Worm (Caenorhabditis elegans) whole organism, L1 larva: ENCODE results near the gene frpr-16.

Experiments
- Y116A8C.19 ChIP-seq: sonication (generic microtip); optimal IDR thresholded peaks from 2 replicates; lab custom pipeline; 2016; ENCODE audit warnings: missing compliant biosample characterization, missing genetic modification characterization, borderline replicate concordance
- alr-1 ChIP-seq: fragments of 200-800 bp; sonication (Bioruptor generic); optimal IDR thresholded peaks from 2 replicates; lab custom pipeline; 2018; ENCODE audit warnings: borderline replicate concordance, mild to moderate bottlenecking, missing genetic modification characterization, missing compliant biosample characterization
- aly-2 ChIP-seq: fragments of 150-350 bp; optimal IDR thresholded peaks from 2 replicates; lab custom pipeline; 2014; ENCODE audit warnings: missing biosample characterization, missing genetic modification characterization
- blmp-1 ChIP-seq: fragments of 150-350 bp; optimal IDR thresholded peaks from 2 replicates; lab custom pipeline; 2014; ENCODE audit warnings: missing biosample characterization, missing genetic modification characterization
- ceh-63 ChIP-seq: fragments of 200-800 bp; sonication (Bioruptor generic); optimal IDR thresholded peaks from 2 replicates; lab custom pipeline; 2018; ENCODE audit warnings: mild to moderate bottlenecking, missing genetic modification characterization, missing compliant biosample characterization
- ceh-88 ChIP-seq: fragments of 200-800 bp; sonication (Bioruptor generic); IDR thresholded peaks from 2 replicates; pipeline ENCODE4 v1.3.6; 2022; ENCODE audit warnings: missing genetic modification characterization, missing compliant biosample characterization
- ces-1 ChIP-seq: fragments of 150-350 bp; optimal IDR thresholded peaks from 2 replicates; lab custom pipeline; 2014; ENCODE audit warnings: missing biosample characterization, missing genetic modification reagents, missing genetic modification characterization
- efl-1 ChIP-seq, 4 experiments: fragments of 150-350 bp; optimal IDR thresholded peaks in 3 of 4; peaks in 1 of 4; 1 replicate in 1 of 4; 2 replicates in 3 of 4; lab custom pipeline; 2014; ENCODE audit warnings: missing biosample characterization in 2 of 4, missing genetic modification characterization in 2 of 4, missing genetic modification reagents in 2 of 4
- efl-3 ChIP-seq: fragments of 200-800 bp; sonication (Bioruptor generic); optimal IDR thresholded peaks from 2 replicates; lab custom pipeline; 2018; ENCODE audit warnings: mild to moderate bottlenecking, missing genetic modification characterization, missing compliant biosample characterization
- egl-13 ChIP-seq: sonication (generic microtip); optimal IDR thresholded peaks from 2 replicates; lab custom pipeline; 2016; ENCODE audit warnings: missing genotype, missing genetic modification reagents, missing genetic modification characterization, missing compliant biosample characterization
- egl-27 ChIP-seq, 2 experiments: fragments of 150-350 bp in 1 of 2; sonication (generic microtip); optimal IDR thresholded peaks; 3 replicates each; lab custom pipeline; 2017 to 2018; ENCODE audit warnings: missing biosample characterization in 2 of 2, missing genetic modification characterization in 2 of 2, missing genetic modification reagents in 2 of 2
- elt-2 ChIP-seq: sonication (generic microtip); optimal IDR thresholded peaks from 2 replicates; lab custom pipeline; 2016; ENCODE audit warnings: missing genetic modification characterization, mild to moderate bottlenecking, inconsistent platforms, missing compliant biosample characterization, missing genetic modification reagents
- elt-3 ChIP-seq, 6 experiments: fragments of 150-350 bp in 1 of 6; sonication (generic microtip); optimal IDR thresholded peaks; 2 replicates each; lab custom pipeline; 2017 to 2018; ENCODE audit warnings: missing biosample characterization in 6 of 6, missing genetic modification characterization in 6 of 6, inconsistent platforms in 1 of 6
- fkh-4 ChIP-seq: sonication (generic microtip); optimal IDR thresholded peaks from 2 replicates; lab custom pipeline; 2016; ENCODE audit warnings: missing compliant biosample characterization, missing genetic modification characterization, borderline replicate concordance
- grh-1 ChIP-seq: fragments of 200-800 bp; sonication (Bioruptor generic); IDR thresholded peaks from 2 replicates; pipeline ENCODE4 v1.3.6; 2022; ENCODE audit warnings: missing genetic modification reagents, missing genetic modification characterization, missing compliant biosample characterization
- irx-1 ChIP-seq: sonication (generic microtip); optimal IDR thresholded peaks from 2 replicates; lab custom pipeline; 2016; ENCODE audit warnings: missing genetic modification characterization, missing compliant biosample characterization
- jun-1 ChIP-seq: fragments of 150-350 bp; optimal IDR thresholded peaks from 2 replicates; lab custom pipeline; 2014; ENCODE audit warnings: missing biosample characterization, missing genetic modification reagents, missing genetic modification characterization
- lin-13 ChIP-seq: fragments of 150-350 bp; optimal IDR thresholded peaks from 2 replicates; lab custom pipeline; 2014; ENCODE audit warnings: missing biosample characterization, missing genetic modification reagents, missing genetic modification characterization
- lin-14 ChIP-seq: fragments of 200-800 bp; sonication (Bioruptor generic); optimal IDR thresholded peaks from 2 replicates; lab custom pipeline; 2018; ENCODE audit warnings: mild to moderate bottlenecking, missing genetic modification characterization, moderate library complexity, missing compliant biosample characterization
- lin-35 ChIP-seq, 2 experiments: fragments of 150-350 bp; optimal IDR thresholded peaks; 2 replicates each; lab custom pipeline; 2014; ENCODE audit warnings: missing biosample characterization in 2 of 2, missing genetic modification characterization in 2 of 2, missing genetic modification reagents in 2 of 2
- lir-3 ChIP-seq: sonication (generic microtip); optimal IDR thresholded peaks from 2 replicates; lab custom pipeline; 2016; ENCODE audit warnings: mild to moderate bottlenecking, missing genetic modification characterization, moderate library complexity, missing compliant biosample characterization; ENCODE audit not compliant: poor library complexity
- lsy-2 ChIP-seq, 2 experiments: fragments of 150-350 bp; optimal IDR thresholded peaks; 2 replicates each; lab custom pipeline; 2014; ENCODE audit warnings: missing biosample characterization in 2 of 2, missing genetic modification characterization in 2 of 2
- mab-9 ChIP-seq: fragments of 200-800 bp; sonication (Bioruptor generic); IDR thresholded peaks from 2 replicates; pipeline ENCODE4 v1.3.6; 2022; ENCODE audit warnings: missing genetic modification reagents, missing genetic modification characterization, missing compliant biosample characterization
- mdl-1 ChIP-seq, 2 experiments: fragments of 150-350 bp; optimal IDR thresholded peaks; 2 replicates each; lab custom pipeline; 2014 to 2017; ENCODE audit warnings: missing biosample characterization in 2 of 2, missing genetic modification characterization in 2 of 2, inconsistent platforms in 1 of 2
- mef-2 ChIP-seq: fragments of 150-350 bp; optimal IDR thresholded peaks from 2 replicates; lab custom pipeline; 2014; ENCODE audit warnings: missing biosample characterization, missing genetic modification characterization
- mep-1 ChIP-seq: fragments of 150-350 bp; optimal IDR thresholded peaks from 2 replicates; lab custom pipeline; 2014; ENCODE audit warnings: missing biosample characterization, missing genetic modification characterization
- nhr-12 ChIP-seq: sonication (generic microtip); optimal IDR thresholded peaks from 2 replicates; lab custom pipeline; 2017; ENCODE audit warnings: missing biosample characterization, missing genetic modification characterization
- nhr-20 ChIP-seq: sonication (generic microtip); optimal IDR thresholded peaks from 2 replicates; lab custom pipeline; 2016; ENCODE audit warnings: mild to moderate bottlenecking, missing genetic modification characterization, missing compliant biosample characterization
- nhr-47 ChIP-seq: sonication (generic microtip); optimal IDR thresholded peaks from 2 replicates; lab custom pipeline; 2016; ENCODE audit warnings: mild to moderate bottlenecking, missing genetic modification characterization, moderate library complexity, missing compliant biosample characterization
- nhr-71 ChIP-seq: sonication (generic microtip); optimal IDR thresholded peaks from 2 replicates; lab custom pipeline; 2016; ENCODE audit warnings: mild to moderate bottlenecking, missing genetic modification characterization, moderate library complexity, missing compliant biosample characterization
- nhr-85 ChIP-seq: sonication (generic microtip); peaks from one replicate; lab custom pipeline; 2016; ENCODE audit warnings: missing genetic modification characterization, inconsistent platforms, missing compliant biosample characterization
- nhr-90 ChIP-seq: sonication (generic microtip); optimal IDR thresholded peaks from 2 replicates; lab custom pipeline; 2016; ENCODE audit warnings: mild to moderate bottlenecking, missing genetic modification characterization, missing compliant biosample characterization; ENCODE audit not compliant: poor library complexity
- pax-3 ChIP-seq: fragments of 200-800 bp; sonication (Bioruptor generic); optimal IDR thresholded peaks from 2 replicates; lab custom pipeline; 2018; ENCODE audit warnings: mild to moderate bottlenecking, missing genetic modification characterization, moderate library complexity, missing compliant biosample characterization
- pqm-1 ChIP-seq: sonication (generic microtip); optimal IDR thresholded peaks from 3 replicates; lab custom pipeline; 2017; ENCODE audit warnings: missing biosample characterization, missing genetic modification characterization
- snpc-4 ChIP-seq: fragments of 150-350 bp; optimal IDR thresholded peaks from 2 replicates; lab custom pipeline; 2014; ENCODE audit warnings: missing biosample characterization, missing genetic modification characterization
- sox-4 ChIP-seq: sonication (generic microtip); optimal IDR thresholded peaks from 2 replicates; lab custom pipeline; 2016; ENCODE audit warnings: missing genetic modification characterization, missing compliant biosample characterization
- sup-37 ChIP-seq: fragments of 200-800 bp; sonication (Bioruptor generic); optimal IDR thresholded peaks from 2 replicates; lab custom pipeline; 2018; ENCODE audit warnings: mild to moderate bottlenecking, missing genetic modification characterization, missing compliant biosample characterization
- swsn-7 ChIP-seq: sonication (generic microtip); optimal IDR thresholded peaks from 2 replicates; lab custom pipeline; 2016; ENCODE audit warnings: missing genetic modification characterization, missing compliant biosample characterization
- tlp-1 ChIP-seq: fragments of 150-350 bp; optimal IDR thresholded peaks from 2 replicates; lab custom pipeline; 2014; ENCODE audit warnings: missing biosample characterization, missing genetic modification characterization
- unc-86 ChIP-seq: sonication (generic microtip); optimal IDR thresholded peaks from 2 replicates; lab custom pipeline; 2016; ENCODE audit warnings: missing genetic modification characterization, missing compliant biosample characterization
- vab-15 ChIP-seq: sonication (generic microtip); optimal IDR thresholded peaks from 2 replicates; lab custom pipeline; 2017; ENCODE audit warnings: missing genotype, mild to moderate bottlenecking, missing genetic modification characterization, missing compliant biosample characterization
- zag-1 ChIP-seq: fragments of 150-350 bp; optimal IDR thresholded peaks from 2 replicates; lab custom pipeline; 2014; ENCODE audit warnings: missing biosample characterization, missing genetic modification characterization
- ztf-11 ChIP-seq, 2 experiments: sonication (generic microtip); optimal IDR thresholded peaks; 2 replicates each; lab custom pipeline; 2016 to 2017; ENCODE audit warnings: missing genetic modification characterization in 2 of 2, missing biosample characterization in 1 of 2, missing compliant biosample characterization in 1 of 2

Gene frpr-16

ce11 chrII:6028594-6029141, 2.3 kb downstream of the frpr-16 start (continued):
- TF ChIP-seq nhr-47 (tag; lab: Kevin White, UChicago), result peak; percentile 3
- no peak for TF ChIP-seq sox-4 (tag; lab: Kevin White, UChicago)
- no peak for TF ChIP-seq mab-9 (GFP tag; lab: Robert Waterston, UW)
- TF ChIP-seq fkh-4, result no peak
- no peak for TF ChIP-seq nhr-85 (tag; lab: Kevin White, UChicago)
- peak; percentile 12 for TF ChIP-seq swsn-7
- no peak for TF ChIP-seq egl-13 (tag; lab: Kevin White, UChicago)
- TF ChIP-seq nhr-90 (tag; lab: Kevin White, UChicago), result no peak
- no peak for TF ChIP-seq grh-1 (GFP tag; lab: Robert Waterston, UW)
- TF ChIP-seq pax-3, result no peak
- no peak for TF ChIP-seq snpc-4
- no peak for TF ChIP-seq unc-86 (tag; lab: Kevin White, UChicago)
- TF ChIP-seq efl-1 (optimal IDR thresholded peaks at IDR 0.05; lab: Kevin White, UChicago), result peak; percentile 12 to 20
- peak in 1 of 2 experiments; percentile 84 for TF ChIP-seq efl-1 (GFP tag; optimal IDR thresholded peaks at IDR 0.05 in 1 of 2; lab: Kevin White, UChicago)

- TF ChIP-seq mdl-1 (tag; optimal IDR thresholded peaks at IDR 0.05; lab: Kevin White, UChicago) (no peak), mef-2 (tag; lab: Kevin White, UChicago) (no peak), pqm-1 (peak; percentile 93), elt-2 (tag; lab: Kevin White, UChicago) (peak; percentile 100), lsy-2 (tag; optimal IDR thresholded peaks at IDR 0.05; lab: Kevin White, UChicago) (peak in 1 of 2 experiments; percentile 36), alr-1 (tag; lab: Kevin White, UChicago) (no peak), irx-1 (tag; lab: Kevin White, UChicago) (no peak), efl-3 (GFP tag; lab: Kevin White, UChicago) (no peak), egl-27 (tag; optimal IDR thresholded peaks at IDR 0.05; lab: Kevin White, UChicago) (no peak), vab-15 (no peak), lin-14 (GFP tag; lab: Kevin White, UChicago) (peak; percentile 56), nhr-20 (tag; lab: Kevin White, UChicago) (peak; percentile 42), mab-9 (GFP tag; lab: Robert Waterston, UW) (no peak), lin-13 (GFP tag; lab: Kevin White, UChicago) (no peak), aly-2 (tag; lab: Kevin White, UChicago) (no peak), pax-3 (no peak), jun-1 (tag; lab: Kevin White, UChicago) (peak; percentile 55), elt-3 (tag; optimal IDR thresholded peaks at IDR 0.05; lab: Kevin White, UChicago) (no peak), tlp-1 (tag; lab: Kevin White, UChicago) (peak; percentile 74), ces-1 (GFP tag; lab: Kevin White, UChicago) (no peak), zag-1 (no peak), egl-13 (tag; lab: Kevin White, UChicago) (no peak), efl-1 (optimal IDR thresholded peaks at IDR 0.05; lab: Kevin White, UChicago) (no peak), efl-1 (GFP tag; optimal IDR thresholded peaks at IDR 0.05 in 1 of 2; lab: Kevin White, UChicago) (peak in 1 of 2 experiments; percentile 73), sup-37 (GFP tag; lab: Kevin White, UChicago) (no peak), nhr-71 (tag; lab: Kevin White, UChicago) (peak; percentile 56), blmp-1 (tag; lab: Kevin White, UChicago) (no peak), lir-3 (no peak), ceh-63 (GFP tag; lab: Kevin White, UChicago) (no peak), ztf-11 (tag; optimal IDR thresholded peaks at IDR 0.05; lab: Kevin White, UChicago) (no peak), ceh-88 (GFP tag; lab: Robert Waterston, UW) (no peak), nhr-12 (tag; lab: Kevin White, UChicago) (no peak), mep-1 (no peak), Y116A8C.19 (no peak), unc-86 (tag; lab: Kevin White, UChicago) (no peak), lin-35 (GFP tag; optimal IDR thresholded peaks at IDR 0.05; lab: Kevin White, UChicago) (no peak), nhr-90 (tag; lab: Kevin White, UChicago) (peak; percentile 43)
Measured at ce11 chrII:6026646-6027045, 4.4 kb downstream of the frpr-16 start.
